Fruit fly (Drosophila melanogaster): ENCODE results near the gene Edem1.
A peak's percentile ranks its signal among the peaks of the same experiment; 100 is the strongest.

Edem1 gene

dm6 chrX:1900123-1900818, 8.4 kb downstream of the Edem1 start, which contains the start of gene arm (continued):
- TF ChIP-seq CoRest (tag; optimal IDR thresholded peaks at IDR 0.05) (peak; percentile 4), D19B (GFP tag; optimal IDR thresholded peaks at IDR 0.05) (no peak), ci (GFP tag; IDR thresholded peaks at IDR 0.05) (no peak), Dll (GFP tag; IDR thresholded peaks at IDR 0.05; ENCODE audit: partially characterized antibody) (0 out of 4 replicates have a peak, but pooled peaks have one; percentile 35), D19A (tag; optimal IDR thresholded peaks at IDR 0.05) (no peak), CG33213 (GFP tag; optimal IDR thresholded peaks at IDR 0.05) (no peak), CG3847 (GFP tag; IDR thresholded peaks at IDR 0.05) (0 out of 2 replicates have a peak, but pooled peaks have one; percentile 10), CG18011 (GFP tag; optimal IDR thresholded peaks at IDR 0.05) (no peak), row (GFP tag; IDR thresholded peaks at IDR 0.05) (peak; percentile 38; the same call in 2 of the 3 replicates), Fer2 (tag; optimal IDR thresholded peaks at IDR 0.05) (no peak), E2f1 (GFP tag; IDR thresholded peaks at IDR 0.05) (no peak), Doc2 (GFP tag; IDR thresholded peaks at IDR 0.05) (no peak), mam (GFP tag; optimal IDR thresholded peaks at IDR 0.05) (peak; percentile 11), ro (GFP tag; IDR thresholded peaks at IDR 0.05) (no peak), Ets65A (GFP tag) (peak; percentile 53), run (tag; optimal IDR thresholded peaks at IDR 0.05) (no peak), CG7963 (GFP tag; IDR thresholded peaks at IDR 0.05; ENCODE audit: partially characterized antibody) (0 out of 3 replicates have a peak, but pooled peaks have one; percentile 35), knrl (GFP tag; IDR thresholded peaks at IDR 0.05; ENCODE audit: partially characterized antibody) (0 out of 3 replicates have a peak, but pooled peaks have one; percentile 11), CG10267 (tag; optimal IDR thresholded peaks at IDR 0.05) (peak; percentile 19), Elba2 (GFP tag; optimal IDR thresholded peaks at IDR 0.05) (no peak), pzg (GFP tag; optimal IDR thresholded peaks at IDR 0.05) (peak; percentile 29), jing (GFP tag; optimal IDR thresholded peaks at IDR 0.05) (no peak), CG30403 (GFP tag; optimal IDR thresholded peaks at IDR 0.05) (peak; percentile 21), Camta (GFP tag; optimal IDR thresholded peaks at IDR 0.05) (no peak), so (GFP tag; IDR thresholded peaks at IDR 0.05) (no peak), Abd-B (GFP tag; optimal IDR thresholded peaks at IDR 0.05) (no peak), Deaf1 (tag; optimal IDR thresholded peaks at IDR 0.05) (no peak), CG1529 (GFP tag; optimal IDR thresholded peaks at IDR 0.05) (no peak), CG2116 (GFP tag; optimal IDR thresholded peaks at IDR 0.05) (peak; percentile 11), trem (tag; optimal IDR thresholded peaks at IDR 0.05) (peak; percentile 98), CG12769 (tag; optimal IDR thresholded peaks at IDR 0.05) (no peak), CG4617 (GFP tag; optimal IDR thresholded peaks at IDR 0.05; ENCODE audit: borderline replicate concordance) (peak; percentile 19), nerfin-1 (tag; optimal IDR thresholded peaks at IDR 0.05) (no peak), HLH4C (GFP tag; IDR thresholded peaks at IDR 0.05; ENCODE audit: partially characterized antibody) (peak; percentile 26; the same call in 1 of the 3 replicates), CG3726 (GFP tag; IDR thresholded peaks at IDR 0.05) (no peak), CG17186 (GFP tag; optimal IDR thresholded peaks at IDR 0.05) (peak; percentile 61), CG9932 (GFP tag; IDR thresholded peaks at IDR 0.05) (0 out of 2 replicates have a peak, but pooled peaks have one; percentile 42), Sry-δ (GFP tag; optimal IDR thresholded peaks at IDR 0.05) (peak; percentile 77), Atf3 (GFP tag; optimal IDR thresholded peaks at IDR 0.05) (no peak), hbn (GFP tag; IDR thresholded peaks at IDR 0.05; ENCODE audit: partially characterized antibody) (no peak), Max (GFP tag; optimal IDR thresholded peaks at IDR 0.05) (no peak), luna (GFP tag; optimal IDR thresholded peaks at IDR 0.05) (no peak), chif (GFP tag; optimal IDR thresholded peaks at IDR 0.05) (no peak), lov (optimal IDR thresholded peaks at IDR 0.05) (no peak), lov (GFP tag; IDR thresholded peaks at IDR 0.05) (no peak), CG7928 (GFP tag; optimal IDR thresholded peaks at IDR 0.05) (no peak), BEAF-32 (GFP tag; optimal IDR thresholded peaks at IDR 0.05) (peak; percentile 56), seq (GFP tag; IDR thresholded peaks at IDR 0.05) (no peak), Dref (GFP tag; IDR thresholded peaks at IDR 0.05) (peak; percentile 65)
